Worm (Caenorhabditis elegans): ENCODE data around the gene srh-109.

Gene srh-109

DNA sequence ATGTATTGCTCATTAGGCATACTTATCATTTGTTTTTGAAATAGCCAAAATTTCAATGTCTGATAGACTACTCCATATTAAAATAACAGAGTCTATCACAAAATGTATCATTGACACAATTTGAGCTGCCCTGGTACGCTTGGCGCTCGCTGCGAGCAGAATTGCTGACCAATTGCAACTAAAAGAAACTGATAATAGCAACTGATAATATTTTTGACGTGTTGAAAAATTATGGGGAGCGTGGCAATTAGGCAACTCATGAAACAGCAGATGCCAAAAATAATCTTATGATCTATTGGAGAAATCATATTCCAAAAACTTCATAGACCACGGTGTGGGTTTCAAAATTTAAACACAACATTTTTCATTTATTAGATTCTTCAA lies 21.0 kb upstream of the srh-109 start:
- TF ChIP-seq nhr-84 (tag; optimal IDR thresholded peaks at IDR 0.05) (no peak), pax-3 (tag; optimal IDR thresholded peaks at IDR 0.05) (no peak), efl-1 (optimal IDR thresholded peaks at IDR 0.05) (no peak), efl-1 (GFP tag; optimal IDR thresholded peaks at IDR 0.05 in 1 of 2) (no peak), egl-27 (tag; optimal IDR thresholded peaks at IDR 0.05) (no peak), elt-2 (tag; optimal IDR thresholded peaks at IDR 0.05) (peak; percentile 95)

DNA sequence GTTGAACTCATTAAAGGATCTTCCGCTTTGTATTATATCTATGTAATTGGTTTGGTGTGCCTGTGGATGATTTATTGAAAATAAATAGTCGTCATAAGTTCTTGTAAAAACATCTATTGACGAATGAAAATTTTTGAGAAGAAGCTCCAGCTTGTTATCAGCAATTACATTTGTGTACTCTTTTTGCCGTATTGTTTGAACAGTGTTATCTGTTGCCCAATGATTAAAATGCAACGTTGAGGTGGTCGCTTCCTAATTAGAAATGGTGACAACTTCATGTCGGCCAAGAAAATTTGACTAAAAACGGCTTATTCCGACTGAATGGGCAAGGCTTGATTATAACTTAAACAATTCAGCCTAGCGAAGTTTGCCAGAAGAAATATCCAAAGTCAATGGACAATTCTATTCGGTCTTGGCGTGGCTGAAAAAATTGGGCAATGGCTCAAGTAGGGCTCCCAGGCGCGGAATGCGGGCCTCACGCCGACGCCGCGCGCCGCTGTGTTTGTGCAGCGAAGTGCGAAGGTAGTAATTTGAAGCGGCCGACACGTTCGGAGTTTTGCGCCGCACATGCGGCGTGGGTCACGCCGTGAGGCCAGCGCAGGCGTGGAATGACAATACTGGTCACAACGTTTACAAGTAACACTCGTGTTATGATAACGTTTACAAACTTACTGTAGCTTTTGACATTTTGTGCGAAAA lies 20.5 kb upstream of the srh-109 start:
- TF ChIP-seq elt-2 (tag; optimal IDR thresholded peaks at IDR 0.05) (peak; percentile 73), nhr-20 (tag; optimal IDR thresholded peaks at IDR 0.05) (no peak)

DNA sequence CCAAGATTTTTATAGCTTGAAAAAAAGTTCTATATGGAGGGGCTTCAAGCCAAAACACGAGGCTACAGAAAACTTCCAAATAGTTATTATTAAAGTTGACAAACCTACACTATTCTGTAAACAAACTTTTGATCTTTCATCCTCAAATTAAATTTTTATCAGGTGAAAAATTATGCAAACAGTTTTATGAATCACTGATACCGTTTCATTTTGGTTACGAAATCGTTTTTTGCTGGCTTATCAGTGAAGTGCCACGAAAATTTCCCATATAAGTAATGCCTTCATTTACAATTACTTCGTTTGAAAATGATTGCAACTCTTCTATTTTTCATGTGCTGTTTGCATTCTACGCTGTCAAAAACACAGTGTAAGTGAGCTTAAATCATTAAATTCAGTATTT lies 18.6 kb upstream of the srh-109 start, which contains the start of gene T19C9.8:
Gene T19C9.8 (plus strand): TSS at position 299 of the 400 bp plus-strand sequence.
- TF ChIP-seq fkh-4 (tag; optimal IDR thresholded peaks at IDR 0.05; ENCODE audit: borderline replicate concordance): no peak
- no peak for TF ChIP-seq nhr-237 (tag; optimal IDR thresholded peaks at IDR 0.05)
- TF ChIP-seq dsc-1 (tag; optimal IDR thresholded peaks at IDR 0.05): no peak
- peak; percentile 94 for TF ChIP-seq elt-2 (tag; optimal IDR thresholded peaks at IDR 0.05)
- no peak for TF ChIP-seq aha-1 (tag; optimal IDR thresholded peaks at IDR 0.05)
- TF ChIP-seq fkh-10 (GFP tag; optimal IDR thresholded peaks at IDR 0.05): no peak
- TF ChIP-seq ceh-8 (GFP tag; optimal IDR thresholded peaks at IDR 0.05): no peak
- no peak for TF ChIP-seq egl-27 (tag; optimal IDR thresholded peaks at IDR 0.05)
- peak; percentile 17 for TF ChIP-seq lin-14 (GFP tag; optimal IDR thresholded peaks at IDR 0.05)
- no peak for TF ChIP-seq ets-5 (GFP tag; IDR thresholded peaks at IDR 0.05)
- no peak for TF ChIP-seq nhr-84 (tag; optimal IDR thresholded peaks at IDR 0.05)
- no peak for TF ChIP-seq egl-13 (tag; optimal IDR thresholded peaks at IDR 0.05)
- no peak for TF ChIP-seq ceh-63 (GFP tag; optimal IDR thresholded peaks at IDR 0.05)
- TF ChIP-seq unc-30 (tag; optimal IDR thresholded peaks at IDR 0.05): no peak
- peak; percentile 12 for TF ChIP-seq jun-1 (tag; optimal IDR thresholded peaks at IDR 0.05)
- no peak for TF ChIP-seq pax-3 (tag; optimal IDR thresholded peaks at IDR 0.05)
- TF ChIP-seq lin-35 (GFP tag; optimal IDR thresholded peaks at IDR 0.05): peak in 1 of 2 experiments; percentile 2
- TF ChIP-seq ceh-90 (tag; optimal IDR thresholded peaks at IDR 0.05): no peak
- TF ChIP-seq pqm-1 (tag; optimal IDR thresholded peaks at IDR 0.05): peak; percentile 1
- TF ChIP-seq zip-4 (GFP tag; optimal IDR thresholded peaks at IDR 0.05): no peak
- no peak for TF ChIP-seq ztf-4 (tag; optimal IDR thresholded peaks at IDR 0.05)

DNA sequence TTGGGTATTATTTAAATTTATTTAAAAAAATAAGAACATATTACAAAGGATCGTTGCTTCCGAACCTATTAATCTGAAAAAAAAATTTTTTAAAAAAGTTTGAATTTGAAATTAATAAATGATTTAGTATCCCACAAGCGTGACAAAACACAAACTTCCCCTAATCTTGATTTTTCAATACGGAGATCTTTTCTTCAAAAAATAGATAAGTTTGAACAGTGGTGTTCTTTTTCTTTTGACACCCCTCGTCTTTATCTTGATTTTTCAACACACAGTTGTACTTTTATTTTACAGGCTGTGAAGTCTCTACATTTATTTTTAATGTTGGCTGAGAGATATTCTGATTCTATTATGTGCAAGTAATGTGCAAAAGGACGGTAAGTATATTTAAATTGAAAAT lies 16.1 kb upstream of the srh-109 start, which contains the start of gene T19C9.10:
Gene T19C9.10 (plus strand): TSS at position 248 of the 400 bp plus-strand sequence.
- peak; percentile 40 for TF ChIP-seq lin-14 (GFP tag; optimal IDR thresholded peaks at IDR 0.05)
- TF ChIP-seq grh-1 (GFP tag; IDR thresholded peaks at IDR 0.05): no peak
- TF ChIP-seq ama-1 (optimal IDR thresholded peaks at IDR 0.05): no peak
- TF ChIP-seq mep-1 (tag; optimal IDR thresholded peaks at IDR 0.05): no peak
- TF ChIP-seq elt-2 (tag; optimal IDR thresholded peaks at IDR 0.05): no peak
- no peak for TF ChIP-seq hpl-2 (GFP tag; optimal IDR thresholded peaks at IDR 0.05)
- TF ChIP-seq nhr-12 (tag; optimal IDR thresholded peaks at IDR 0.05): no peak
- TF ChIP-seq pqm-1 (tag; optimal IDR thresholded peaks at IDR 0.05): no peak
- no peak for TF ChIP-seq nhr-76 (tag; optimal IDR thresholded peaks at IDR 0.05)
- TF ChIP-seq ceh-82 (tag; optimal IDR thresholded peaks at IDR 0.05): no peak
- no peak for TF ChIP-seq F16B12.6 (tag; optimal IDR thresholded peaks at IDR 0.05)
- no peak for TF ChIP-seq unc-98 (GFP tag; IDR thresholded peaks at IDR 0.05)
- no peak for TF ChIP-seq lin-13 (GFP tag; optimal IDR thresholded peaks at IDR 0.05)
- TF ChIP-seq efl-1 (optimal IDR thresholded peaks at IDR 0.05): no peak
- no peak for TF ChIP-seq efl-1 (GFP tag; optimal IDR thresholded peaks at IDR 0.05 in 1 of 2)
- peak; percentile 28 for TF ChIP-seq nhr-85 (tag)

DNA sequence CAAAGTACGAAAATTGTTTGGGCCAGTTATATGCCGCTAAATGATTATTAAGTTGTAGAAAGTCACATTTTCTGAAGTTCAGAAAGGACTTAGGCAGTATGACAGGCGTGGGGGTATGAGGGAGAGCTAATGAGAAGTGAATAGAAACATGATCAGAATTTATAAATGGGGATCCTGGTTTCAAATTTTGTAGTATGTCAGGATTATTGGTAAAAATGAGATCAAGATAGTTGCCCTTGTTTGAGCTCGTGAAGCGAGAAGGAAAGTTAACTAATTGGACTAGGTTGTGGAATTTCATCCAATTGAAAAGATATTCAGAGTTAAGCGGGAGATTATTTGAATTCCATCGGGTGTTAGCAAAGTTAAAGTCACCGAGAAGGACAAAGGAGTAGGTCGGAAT lies 12.2 kb upstream of the srh-109 start:
- TF ChIP-seq ceh-90 (tag; optimal IDR thresholded peaks at IDR 0.05): no peak
- TF ChIP-seq zag-1 (tag; optimal IDR thresholded peaks at IDR 0.05): no peak
- TF ChIP-seq Y116A8C.19 (tag; optimal IDR thresholded peaks at IDR 0.05; ENCODE audit: borderline replicate concordance): no peak
- no peak for TF ChIP-seq ceh-88 (GFP tag; IDR thresholded peaks at IDR 0.05)
- no peak for TF ChIP-seq snpc-4 (tag; optimal IDR thresholded peaks at IDR 0.05)
- no peak for TF ChIP-seq ets-5 (GFP tag; IDR thresholded peaks at IDR 0.05)
- no peak for TF ChIP-seq nhr-84 (tag; optimal IDR thresholded peaks at IDR 0.05)
- TF ChIP-seq ceh-82 (tag; optimal IDR thresholded peaks at IDR 0.05): no peak
- TF ChIP-seq efl-3 (GFP tag; optimal IDR thresholded peaks at IDR 0.05): no peak
- TF ChIP-seq hlh-17 (GFP tag; optimal IDR thresholded peaks at IDR 0.05; ENCODE audit: borderline replicate concordance): no peak
- TF ChIP-seq lin-35 (GFP tag; optimal IDR thresholded peaks at IDR 0.05): no peak
- no peak for TF ChIP-seq irx-1 (tag; optimal IDR thresholded peaks at IDR 0.05)
- no peak for TF ChIP-seq mab-9 (GFP tag; IDR thresholded peaks at IDR 0.05)
- TF ChIP-seq nhr-76 (tag; optimal IDR thresholded peaks at IDR 0.05): no peak
